Fruit fly (Drosophila melanogaster): ENCODE measurements around the gene jvl.

The jvl gene

dm6 chr3R:14737894-14738860 is 3.2 kb upstream of the jvl start (continued):
- TF ChIP-seq tup (GFP tag; optimal IDR thresholded peaks at IDR 0.05) (peak; percentile 76), ERR (GFP tag; optimal IDR thresholded peaks at IDR 0.05) (peak; percentile 86), dimm (GFP tag; IDR thresholded peaks at IDR 0.05) (peak; percentile 92; the same call in 1 of the 2 replicates), chn (GFP tag; optimal IDR thresholded peaks at IDR 0.05) (peak; percentile 92), Nf-YC (tag; optimal IDR thresholded peaks at IDR 0.05) (peak; percentile 18), CG2889 (GFP tag; IDR thresholded peaks at IDR 0.05) (peak; percentile 93), Awh (GFP tag; IDR thresholded peaks at IDR 0.05) (peak; percentile 94), CG18599 (GFP tag; optimal IDR thresholded peaks at IDR 0.05) (peak; percentile 91), CG13287 (GFP tag; IDR thresholded peaks at IDR 0.05; ENCODE audit: partially characterized antibody) (no peak), CG9932 (GFP tag; IDR thresholded peaks at IDR 0.05) (peak; percentile 95), CG17385 (GFP tag; optimal IDR thresholded peaks at IDR 0.05) (peak; percentile 92), CG7839 (tag; optimal IDR thresholded peaks at IDR 0.05) (peak; percentile 96), slbo (GFP tag; IDR thresholded peaks at IDR 0.05) (peak; percentile 98), sug (tag; optimal IDR thresholded peaks at IDR 0.05) (peak; percentile 41), wek (GFP tag; optimal IDR thresholded peaks at IDR 0.05) (peak; percentile 82), tio (GFP tag; optimal IDR thresholded peaks at IDR 0.05) (peak; percentile 93), CG10274 (GFP tag; optimal IDR thresholded peaks at IDR 0.05) (peak; percentile 76), row (GFP tag; IDR thresholded peaks at IDR 0.05) (peak; percentile 96), CG11723 (GFP tag; optimal IDR thresholded peaks at IDR 0.05) (peak; percentile 88), sna (GFP tag; IDR thresholded peaks at IDR 0.05; ENCODE audit: partially characterized antibody) (peak; percentile 32; the same call in 1 of the 2 replicates), Mes4 (GFP tag; optimal IDR thresholded peaks at IDR 0.05) (peak; percentile 86), pita (GFP tag; optimal IDR thresholded peaks at IDR 0.05) (no peak), CG17568 (GFP tag; optimal IDR thresholded peaks at IDR 0.05) (peak; percentile 93), CG9817 (tag; optimal IDR thresholded peaks at IDR 0.05) (peak; percentile 89), sqz (GFP tag; optimal IDR thresholded peaks at IDR 0.05) (peak; percentile 66), Sry-β (GFP tag; optimal IDR thresholded peaks at IDR 0.05) (peak; percentile 45), mirr (GFP tag; optimal IDR thresholded peaks at IDR 0.05) (peak; percentile 48), NfI (GFP tag; optimal IDR thresholded peaks at IDR 0.05) (peak; percentile 94), ac (GFP tag; optimal IDR thresholded peaks at IDR 0.05) (peak; percentile 84), Fer3 (tag; optimal IDR thresholded peaks at IDR 0.05) (peak; percentile 94), CG17829 (tag; optimal IDR thresholded peaks at IDR 0.05) (peak; percentile 94), tll (GFP tag; optimal IDR thresholded peaks at IDR 0.05) (no peak), Hr3 (GFP tag; optimal IDR thresholded peaks at IDR 0.05) (peak; percentile 93), lbe (GFP tag; optimal IDR thresholded peaks at IDR 0.05) (peak; percentile 96), CG7928 (GFP tag; optimal IDR thresholded peaks at IDR 0.05) (peak; percentile 67), Blimp-1 (GFP tag; optimal IDR thresholded peaks at IDR 0.05) (peak; percentile 91), CG8478 (optimal IDR thresholded peaks at IDR 0.05) (no peak), CG8281 (tag; optimal IDR thresholded peaks at IDR 0.05) (peak; percentile 72), jigr1 (GFP tag; IDR thresholded peaks at IDR 0.05) (peak; percentile 87), TFAM (GFP tag; optimal IDR thresholded peaks at IDR 0.05) (peak; percentile 62)

All from whole organism, embryonic.